Worm (Caenorhabditis elegans) whole organism, L4 larva: ENCODE measurements around the gene C14B9.8.

Experiments used
- D1046.2 ChIP-seq: fragments of 200-800 bp; sonication (Bioruptor generic); IDR thresholded peaks from 2 replicates; pipeline ENCODE4 v1.3.6; 2022; ENCODE audit warnings: missing genetic modification characterization, missing compliant biosample characterization
- F26F4.8 ChIP-seq: fragments of 200-800 bp; sonication (Bioruptor generic); conservative IDR thresholded peaks from 2 replicates; pipeline ENCODE4 v1.3.6; 2022; ENCODE audit warnings: missing genetic modification characterization, missing compliant biosample characterization
- T26A8.4 ChIP-seq: fragments of 200-800 bp; sonication (Bioruptor generic); IDR thresholded peaks from 2 replicates; pipeline ENCODE4 v1.3.6; 2022; ENCODE audit warnings: missing genetic modification characterization, missing compliant biosample characterization
- aha-1 ChIP-seq: fragments of 150-350 bp; peaks from one replicate; lab custom pipeline; 2014; ENCODE audit warnings: missing biosample characterization, missing genetic modification characterization
- ceh-62 ChIP-seq: sonication (generic microtip); optimal IDR thresholded peaks from 2 replicates; lab custom pipeline; 2017; ENCODE audit warnings: missing biosample characterization, missing genetic modification characterization
- ces-1 ChIP-seq: fragments of 150-350 bp; sonication (generic microtip); optimal IDR thresholded peaks from 4 replicates; lab custom pipeline; 2014; ENCODE audit warnings: missing biosample characterization, missing genetic modification reagents, missing genetic modification characterization
- daf-19 ChIP-seq: fragments of 200-800 bp; sonication (Bioruptor generic); conservative IDR thresholded peaks from 2 replicates; pipeline ENCODE4 v1.3.6; 2022; ENCODE audit warnings: missing genetic modification characterization, missing compliant biosample characterization
- dpl-1 ChIP-seq: fragments of 150-350 bp; optimal IDR thresholded peaks from 2 replicates; lab custom pipeline; 2014; ENCODE audit warnings: missing biosample characterization, missing genetic modification reagents, missing genetic modification characterization
- hlh-30 ChIP-seq: sonication (generic microtip); optimal IDR thresholded peaks from 2 replicates; lab custom pipeline; 2017; ENCODE audit warnings: antibody characterized with exemption, mild to moderate bottlenecking, missing genetic modification characterization, missing compliant biosample characterization; ENCODE audit not compliant: insufficient read depth
- lin-1 ChIP-seq: fragments of 200-800 bp; sonication (Bioruptor generic); IDR thresholded peaks from 2 replicates; pipeline ENCODE4 v1.3.6; 2022; ENCODE audit warnings: missing genetic modification reagents, missing genetic modification characterization, missing compliant biosample characterization
- lin-15B ChIP-seq: fragments of 150-350 bp; sonication (generic microtip); optimal IDR thresholded peaks from 3 replicates; lab custom pipeline; 2014; ENCODE audit warnings: missing biosample characterization, missing genetic modification characterization
- lin-38 ChIP-seq: fragments of 200-800 bp; sonication (Bioruptor generic); IDR thresholded peaks from 2 replicates; pipeline ENCODE4 v1.3.6; 2022; ENCODE audit warnings: missing genetic modification reagents, missing genetic modification characterization, missing compliant biosample characterization
- lir-3 ChIP-seq: sonication (generic microtip); optimal IDR thresholded peaks from 2 replicates; lab custom pipeline; 2016; ENCODE audit warnings: mild to moderate bottlenecking, missing genetic modification characterization, missing compliant biosample characterization
- madf-9 ChIP-seq: fragments of 200-800 bp; sonication (Bioruptor generic); conservative IDR thresholded peaks from 2 replicates; pipeline ENCODE4 v1.3.6; 2022; ENCODE audit warnings: missing genetic modification reagents, missing genetic modification characterization, missing compliant biosample characterization
- mdl-1 ChIP-seq, 2 experiments: fragments of 150-350 bp in 1 of 2; sonication (generic microtip) in 1 of 2; optimal IDR thresholded peaks; 2 replicates each; lab custom pipeline; 2014 to 2017; ENCODE audit warnings: missing biosample characterization in 2 of 2, missing genetic modification characterization in 2 of 2
- mes-2 ChIP-seq: sonication (generic microtip); optimal IDR thresholded peaks from 2 replicates; lab custom pipeline; 2016; ENCODE audit warnings: missing genotype, mild to moderate bottlenecking, missing genetic modification characterization, missing compliant biosample characterization; ENCODE audit not compliant: poor library complexity, severe bottlenecking
- nhr-25 ChIP-seq: sonication (generic microtip); optimal IDR thresholded peaks from 2 replicates; lab custom pipeline; 2017; ENCODE audit warnings: missing genetic modification characterization, mild to moderate bottlenecking, missing compliant biosample characterization, antibody characterized with exemption, moderate library complexity, borderline replicate concordance; ENCODE audit not compliant: insufficient read depth
- nhr-28 ChIP-seq: fragments of 150-350 bp; optimal IDR thresholded peaks from 2 replicates; lab custom pipeline; 2014; ENCODE audit warnings: missing biosample characterization, missing genetic modification characterization
- nhr-41 ChIP-seq: fragments of 200-800 bp; sonication (Bioruptor generic); IDR thresholded peaks from 2 replicates; pipeline ENCODE4 v1.3.6; 2022; ENCODE audit warnings: missing genetic modification reagents, missing genetic modification characterization, missing compliant biosample characterization
- rbr-2 ChIP-seq: sonication (generic microtip); optimal IDR thresholded peaks from 2 replicates; lab custom pipeline; 2016; ENCODE audit warnings: missing genotype, missing genetic modification characterization, missing compliant biosample characterization
- vab-7 ChIP-seq: fragments of 200-800 bp; sonication (Bioruptor generic); IDR thresholded peaks from 2 replicates; pipeline ENCODE4 v1.3.6; 2022; ENCODE audit warnings: missing genetic modification reagents, missing genetic modification characterization, missing compliant biosample characterization

The C14B9.8 gene

DNA sequence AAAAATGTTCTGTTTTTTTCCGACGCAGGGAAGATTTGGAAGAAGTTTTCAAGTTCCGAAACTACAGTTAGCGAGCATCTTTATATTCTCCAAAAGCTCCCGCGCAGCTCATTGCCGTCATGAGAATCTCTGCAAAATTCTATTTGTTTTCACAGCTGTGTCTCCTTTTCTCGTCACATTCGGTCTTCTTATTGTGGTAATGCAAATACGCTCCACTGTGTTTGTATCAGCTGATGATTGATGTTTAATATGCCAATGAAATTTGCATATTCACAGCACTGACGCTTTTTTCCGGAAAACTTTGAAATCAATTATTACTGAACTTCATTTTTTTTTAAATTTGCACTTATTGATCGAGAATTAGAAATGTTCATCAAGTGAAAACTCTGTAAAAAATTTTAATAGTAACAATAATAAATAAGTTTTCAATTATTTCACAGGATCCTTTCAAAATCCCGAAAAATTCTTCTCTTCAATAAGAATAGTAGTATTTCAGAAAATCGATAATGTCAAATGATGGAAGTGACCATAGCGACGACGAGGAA, 51.3 kb downstream of the C14B9.8 start, which contains the start of gene K06H7.2 (continued):
- TF ChIP-seq dpl-1 (GFP tag; lab: Kevin White, UChicago) (peak; percentile 58), aha-1 (peak; percentile 57), lin-15B (no peak), lin-1 (GFP tag; lab: Robert Waterston, UW) (no peak), daf-19 (GFP tag; lab: Robert Waterston, UW) (no peak), F26F4.8 (GFP tag; lab: Robert Waterston, UW) (no peak), lin-38 (GFP tag; lab: Robert Waterston, UW) (peak; percentile 87), nhr-25 (tag; lab: Kevin White, UChicago) (no peak), mes-2 (tag; lab: Kevin White, UChicago) (peak; percentile 72), D1046.2 (GFP tag; lab: Robert Waterston, UW) (no peak), ceh-62 (tag; lab: Kevin White, UChicago) (no peak), madf-9 (GFP tag; lab: Robert Waterston, UW) (no peak), rbr-2 (tag; lab: Kevin White, UChicago) (peak; percentile 35), lir-3 (tag; lab: Kevin White, UChicago) (no peak), nhr-28 (tag; lab: Kevin White, UChicago) (peak; percentile 43), T26A8.4 (GFP tag; lab: Robert Waterston, UW) (no peak; the same call in 1 of the 2 replicates)
- TF ChIP-seq, all 104 proteins: peak for 20

- TF ChIP-seq T26A8.4 (GFP tag; lab: Robert Waterston, UW): no peak
- TF ChIP-seq hlh-30 (tag; lab: Kevin White, UChicago): no peak
- no peak for TF ChIP-seq ces-1 (GFP tag; lab: Kevin White, UChicago)
- no peak for TF ChIP-seq vab-7 (GFP tag; lab: Robert Waterston, UW)
- TF ChIP-seq mdl-1 (tag; optimal IDR thresholded peaks at IDR 0.05; lab: Kevin White, UChicago): no peak
- TF ChIP-seq nhr-41: no peak
These were observed 53.0 kb downstream of the C14B9.8 start, which contains the start of gene idi-1 for ce11 chrIII:8091408-8091807. Gene idi-1 (plus strand): TSS chrIII:8091708.
